Worm (Caenorhabditis elegans) whole organism, L4 larva: Measurements from ENCODE around the gene fbxa-171.

Experiments used
- F10B5.3 ChIP-seq: sonication (generic microtip); optimal IDR thresholded peaks from 2 replicates; lab custom pipeline; 2016; ENCODE audit warnings: mild to moderate bottlenecking, missing genetic modification characterization, missing compliant biosample characterization
- F26F4.8 ChIP-seq: fragments of 200-800 bp; sonication (Bioruptor generic); conservative IDR thresholded peaks from 2 replicates; pipeline ENCODE4 v1.3.6; 2022; ENCODE audit warnings: missing genetic modification characterization, missing compliant biosample characterization
- R02D3.7 ChIP-seq: fragments of 150-350 bp; sonication (generic microtip); optimal IDR thresholded peaks from 3 replicates; lab custom pipeline; 2014; ENCODE audit warnings: missing biosample characterization, missing genetic modification characterization
- T20F7.1 ChIP-seq: fragments of 200-800 bp; sonication (Bioruptor generic); optimal IDR thresholded peaks from 2 replicates; lab custom pipeline; 2018; ENCODE audit warnings: mild to moderate bottlenecking, missing genetic modification characterization, missing compliant biosample characterization
- Y75B8A.6 ChIP-seq: fragments of 200-800 bp; sonication (Bioruptor generic); IDR thresholded peaks from 2 replicates; pipeline ENCODE4 v1.3.6; 2022; ENCODE audit warnings: missing genetic modification reagents, missing genetic modification characterization, missing compliant biosample characterization
- aha-1 ChIP-seq: fragments of 150-350 bp; peaks from one replicate; lab custom pipeline; 2014; ENCODE audit warnings: missing biosample characterization, missing genetic modification characterization
- arid-1 ChIP-seq: fragments of 200-800 bp; sonication (Bioruptor generic); conservative IDR thresholded peaks from 2 replicates; pipeline ENCODE4 v1.3.6; 2022; ENCODE audit warnings: missing genetic modification reagents, missing genetic modification characterization, missing compliant biosample characterization
- ceh-28 ChIP-seq: fragments of 150-350 bp; optimal IDR thresholded peaks from 2 replicates; lab custom pipeline; 2014; ENCODE audit warnings: missing biosample characterization, missing genetic modification reagents, missing genetic modification characterization
- ceh-32 ChIP-seq: sonication (generic microtip); optimal IDR thresholded peaks from 2 replicates; lab custom pipeline; 2016; ENCODE audit warnings: mild to moderate bottlenecking, missing genetic modification characterization, missing compliant biosample characterization; ENCODE audit not compliant: poor library complexity
- daf-12 ChIP-seq: fragments of 150-350 bp; optimal IDR thresholded peaks from 2 replicates; lab custom pipeline; 2014; ENCODE audit warnings: missing biosample characterization, missing genetic modification reagents, missing genetic modification characterization
- daf-16 ChIP-seq, 3 experiments: sonication (generic microtip); optimal IDR thresholded peaks; 2 replicates each; lab custom pipeline; 2016 to 2017; ENCODE audit warnings: missing genetic modification characterization in 3 of 3, missing genetic modification reagents in 3 of 3, mild to moderate bottlenecking in 2 of 3, missing compliant biosample characterization in 2 of 3, missing biosample characterization in 1 of 3, moderate library complexity in 1 of 3
- dpl-1 ChIP-seq: fragments of 150-350 bp; optimal IDR thresholded peaks from 2 replicates; lab custom pipeline; 2014; ENCODE audit warnings: missing biosample characterization, missing genetic modification reagents, missing genetic modification characterization
- duxl-1 ChIP-seq: sonication (generic microtip); optimal IDR thresholded peaks from 2 replicates; lab custom pipeline; 2016; ENCODE audit warnings: mild to moderate bottlenecking, missing genetic modification characterization, moderate library complexity, missing compliant biosample characterization; ENCODE audit not compliant: poor library complexity
- dve-1 ChIP-seq: sonication (generic microtip); optimal IDR thresholded peaks from 2 replicates; lab custom pipeline; 2017; ENCODE audit warnings: antibody characterized with exemption, mild to moderate bottlenecking, missing genetic modification characterization, missing compliant biosample characterization; ENCODE audit not compliant: insufficient read depth
- egl-27 ChIP-seq: sonication (generic microtip); optimal IDR thresholded peaks from 3 replicates; lab custom pipeline; 2017; ENCODE audit warnings: missing biosample characterization, missing genetic modification reagents, missing genetic modification characterization
- egl-43 ChIP-seq: fragments of 200-800 bp; sonication (Bioruptor generic); IDR thresholded peaks from 2 replicates; pipeline ENCODE4 v1.3.6; 2022; ENCODE audit warnings: missing genetic modification reagents, missing genetic modification characterization, missing compliant biosample characterization
- hlh-30 ChIP-seq: sonication (generic microtip); optimal IDR thresholded peaks from 2 replicates; lab custom pipeline; 2017; ENCODE audit warnings: antibody characterized with exemption, mild to moderate bottlenecking, missing genetic modification characterization, missing compliant biosample characterization; ENCODE audit not compliant: insufficient read depth
- lin-1 ChIP-seq: fragments of 200-800 bp; sonication (Bioruptor generic); IDR thresholded peaks from 2 replicates; pipeline ENCODE4 v1.3.6; 2022; ENCODE audit warnings: missing genetic modification reagents, missing genetic modification characterization, missing compliant biosample characterization
- lin-13 ChIP-seq: fragments of 150-350 bp; optimal IDR thresholded peaks from 2 replicates; lab custom pipeline; 2014; ENCODE audit warnings: missing biosample characterization, missing genetic modification reagents, missing genetic modification characterization
- lin-15B ChIP-seq: fragments of 150-350 bp; sonication (generic microtip); optimal IDR thresholded peaks from 3 replicates; lab custom pipeline; 2014; ENCODE audit warnings: missing biosample characterization, missing genetic modification characterization
- lin-38 ChIP-seq: fragments of 200-800 bp; sonication (Bioruptor generic); IDR thresholded peaks from 2 replicates; pipeline ENCODE4 v1.3.6; 2022; ENCODE audit warnings: missing genetic modification reagents, missing genetic modification characterization, missing compliant biosample characterization
- madf-9 ChIP-seq: fragments of 200-800 bp; sonication (Bioruptor generic); conservative IDR thresholded peaks from 2 replicates; pipeline ENCODE4 v1.3.6; 2022; ENCODE audit warnings: missing genetic modification reagents, missing genetic modification characterization, missing compliant biosample characterization
- mes-2 ChIP-seq: sonication (generic microtip); optimal IDR thresholded peaks from 2 replicates; lab custom pipeline; 2016; ENCODE audit warnings: missing genotype, mild to moderate bottlenecking, missing genetic modification characterization, missing compliant biosample characterization; ENCODE audit not compliant: poor library complexity, severe bottlenecking
- nhr-10 ChIP-seq: fragments of 150-350 bp; optimal IDR thresholded peaks from 2 replicates; lab custom pipeline; 2014; ENCODE audit warnings: missing biosample characterization, missing genetic modification characterization
- nhr-11 ChIP-seq: fragments of 150-350 bp; optimal IDR thresholded peaks from 2 replicates; lab custom pipeline; 2014; ENCODE audit warnings: missing biosample characterization, missing genetic modification characterization
- nhr-25 ChIP-seq: sonication (generic microtip); optimal IDR thresholded peaks from 2 replicates; lab custom pipeline; 2017; ENCODE audit warnings: missing genetic modification characterization, mild to moderate bottlenecking, missing compliant biosample characterization, antibody characterized with exemption, moderate library complexity, borderline replicate concordance; ENCODE audit not compliant: insufficient read depth
- nhr-42 ChIP-seq: fragments of 200-800 bp; sonication (Bioruptor generic); IDR thresholded peaks from 2 replicates; pipeline ENCODE4 v1.3.6; 2022; ENCODE audit warnings: missing genetic modification characterization, missing compliant biosample characterization
- nhr-6 ChIP-seq: fragments of 150-350 bp; optimal IDR thresholded peaks from 2 replicates; lab custom pipeline; 2014; ENCODE audit warnings: missing biosample characterization, missing genetic modification characterization
- rbr-2 ChIP-seq: sonication (generic microtip); optimal IDR thresholded peaks from 2 replicates; lab custom pipeline; 2016; ENCODE audit warnings: missing genotype, missing genetic modification characterization, missing compliant biosample characterization
- snpc-4 ChIP-seq: fragments of 150-350 bp; optimal IDR thresholded peaks from 2 replicates; lab custom pipeline; 2014; ENCODE audit warnings: missing biosample characterization, missing genetic modification characterization
- spr-1 ChIP-seq: sonication (generic microtip); optimal IDR thresholded peaks from 2 replicates; lab custom pipeline; 2016; ENCODE audit warnings: mild to moderate bottlenecking, missing genetic modification characterization, missing compliant biosample characterization
- tra-1 ChIP-seq: fragments of 200-800 bp; sonication (Bioruptor generic); IDR thresholded peaks from 2 replicates; pipeline ENCODE4 v1.3.6; 2022; ENCODE audit warnings: missing genetic modification reagents, missing genetic modification characterization, missing compliant biosample characterization
- unc-62 ChIP-seq, 3 experiments: fragments of 150-350 bp in 1 of 3; sonication (generic microtip); optimal IDR thresholded peaks in 2 of 3; peaks in 1 of 3; 1 replicate in 1 of 3; 2 replicates in 2 of 3; lab custom pipeline; 2014 to 2017; ENCODE audit warnings: missing biosample characterization in 3 of 3, missing genetic modification characterization in 3 of 3, missing genetic modification reagents in 3 of 3, missing genotype in 1 of 3
- vab-7 ChIP-seq: fragments of 200-800 bp; sonication (Bioruptor generic); IDR thresholded peaks from 2 replicates; pipeline ENCODE4 v1.3.6; 2022; ENCODE audit warnings: missing genetic modification reagents, missing genetic modification characterization, missing compliant biosample characterization
- zfp-3 ChIP-seq: fragments of 200-800 bp; sonication (Bioruptor generic); conservative IDR thresholded peaks from 2 replicates; pipeline ENCODE4 v1.3.6; 2022; ENCODE audit warnings: missing genetic modification reagents, missing genetic modification characterization, missing compliant biosample characterization
- zip-11 ChIP-seq: fragments of 200-800 bp; sonication (Bioruptor generic); IDR thresholded peaks from 2 replicates; pipeline ENCODE4 v1.3.6; 2022; ENCODE audit warnings: missing genetic modification characterization, missing compliant biosample characterization
- zip-2 ChIP-seq: fragments of 150-350 bp; optimal IDR thresholded peaks from 2 replicates; lab custom pipeline; 2014; ENCODE audit warnings: missing biosample characterization, missing genetic modification characterization

The fbxa-171 gene

ce11 chrV:17542304-17542703 lies 23.5 kb downstream of the fbxa-171 start (continued):
- TF ChIP-seq madf-9 (no peak), lin-13 (GFP tag; lab: Kevin White, UChicago) (no peak), daf-16 (GFP tag; optimal IDR thresholded peaks at IDR 0.05; lab: Kevin White, UChicago) (no peak), daf-16 (tag; optimal IDR thresholded peaks at IDR 0.05; lab: Kevin White, UChicago) (peak; percentile 13), nhr-10 (no peak), zfp-3 (GFP tag; lab: Robert Waterston, UW) (0 out of 2 replicates have a peak, but pooled peaks have one; percentile 39), dve-1 (tag; lab: Kevin White, UChicago) (no peak), nhr-25 (no peak)
- TF ChIP-seq, all 104 proteins: peak for 11

DNA sequence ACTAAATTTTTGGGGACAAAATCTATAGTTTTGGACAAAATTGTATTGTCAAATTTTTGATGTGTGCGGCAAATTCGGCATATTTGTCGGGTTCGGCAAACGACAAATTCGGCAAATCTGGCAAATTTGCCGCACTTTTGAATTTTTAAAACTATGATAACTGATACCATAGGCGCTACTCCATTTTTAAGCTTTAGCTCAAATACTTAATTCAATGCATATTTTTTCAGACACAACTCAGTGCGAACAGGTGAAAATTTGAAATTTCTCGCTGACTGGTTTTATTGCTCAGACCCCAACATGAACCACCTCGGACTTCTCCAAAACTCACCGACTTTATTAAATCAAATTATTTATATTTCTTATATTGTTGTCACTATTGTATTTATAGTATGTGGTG lies 25.5 kb downstream of the fbxa-171 start, which contains the start of gene srz-25:
Gene srz-25, plus strand, starts transcription at position 301 of the 400 bp plus-strand sequence.
- TF ChIP-seq nhr-11 (tag; lab: Kevin White, UChicago) (no peak), vab-7 (GFP tag; lab: Robert Waterston, UW) (no peak), tra-1 (GFP tag; lab: Robert Waterston, UW) (no peak)
- TF ChIP-seq, all 104 proteins: peak for 0

DNA sequence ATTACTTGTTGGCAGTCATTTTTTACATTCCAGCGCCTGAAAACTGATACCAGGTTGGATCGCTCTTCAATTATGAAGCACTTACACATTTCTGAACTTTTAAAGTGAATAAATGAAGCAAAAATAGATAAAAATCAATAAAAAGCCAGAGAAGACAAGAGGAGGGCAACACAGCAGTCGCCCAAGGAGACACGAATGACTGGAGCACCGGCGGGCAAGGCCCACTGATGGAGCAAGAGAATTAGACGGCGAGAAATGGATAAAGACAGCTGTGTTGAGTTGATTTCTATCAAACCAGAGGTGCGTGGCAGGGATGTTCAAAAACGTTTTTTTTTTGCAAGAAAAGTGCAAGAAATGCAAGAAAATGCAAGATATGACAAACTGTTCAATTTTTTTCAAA lies 26.5 kb downstream of the fbxa-171 start:
- TF ChIP-seq dpl-1 (GFP tag; lab: Kevin White, UChicago) (no peak), F26F4.8 (GFP tag; lab: Robert Waterston, UW) (no peak), R02D3.7 (no peak), F10B5.3 (no peak), egl-43 (no peak)
- TF ChIP-seq, all 104 proteins: peak for 0

DNA sequence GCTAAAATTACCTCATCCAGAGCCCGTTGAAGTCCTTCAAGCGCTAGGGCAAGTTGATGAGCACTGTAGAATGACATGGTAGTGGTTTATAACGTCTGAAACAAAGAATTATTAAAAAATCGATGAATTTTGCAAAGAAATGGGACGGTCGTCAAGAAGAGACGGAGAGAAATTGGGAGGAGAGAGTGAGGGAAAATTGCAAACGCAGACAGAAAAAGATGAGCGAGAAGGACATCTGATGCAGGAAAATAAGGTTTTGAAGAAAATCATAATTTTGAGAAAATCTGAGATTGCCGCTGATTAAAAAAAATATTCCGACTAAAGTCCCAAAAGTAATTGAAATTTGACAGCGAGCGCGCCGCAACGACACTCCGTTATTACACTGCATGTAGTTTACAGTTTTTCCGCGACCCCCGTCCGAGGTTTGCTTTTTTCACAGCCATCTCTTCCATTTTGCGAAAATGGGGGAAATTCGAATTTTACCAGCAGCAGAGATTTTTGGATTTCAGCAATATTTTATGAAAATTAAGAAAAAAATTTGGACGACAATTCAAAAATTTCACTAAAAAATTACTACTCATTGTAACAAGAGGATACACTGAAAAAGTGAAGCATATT lies 27.4 kb downstream of the fbxa-171 start, which contains the start of gene C18D4.6:
Gene C18D4.6, minus strand, starts transcription at position 97 of the 618 bp plus-strand sequence.
- no peak for TF ChIP-seq ceh-32 (tag; lab: Kevin White, UChicago)
- peak; percentile 85 for TF ChIP-seq duxl-1 (tag; lab: Kevin White, UChicago)
- no peak for TF ChIP-seq egl-27 (tag; lab: Kevin White, UChicago)
- TF ChIP-seq egl-43 = no peak
- TF ChIP-seq mes-2 (tag; lab: Kevin White, UChicago) = peak; percentile 54
- no peak for TF ChIP-seq daf-12 (tag; lab: Kevin White, UChicago)
- TF ChIP-seq T20F7.1 (GFP tag; lab: Kevin White, UChicago) = peak; percentile 83
- TF ChIP-seq snpc-4 (tag; lab: Kevin White, UChicago) = no peak
- TF ChIP-seq rbr-2 (tag; lab: Kevin White, UChicago) = no peak
- TF ChIP-seq dpl-1 (GFP tag; lab: Kevin White, UChicago) = peak; percentile 3
- TF ChIP-seq zip-2 (tag; lab: Kevin White, UChicago) = no peak

ce11 chrV:17533200-17533599 lies 32.6 kb downstream of the fbxa-171 start:
- TF ChIP-seq hlh-30 (tag; lab: Kevin White, UChicago) = no peak
- no peak for TF ChIP-seq lin-1 (GFP tag; lab: Robert Waterston, UW)
- no peak for TF ChIP-seq dpl-1 (GFP tag; lab: Kevin White, UChicago)
- TF ChIP-seq ceh-28 (tag; lab: Kevin White, UChicago) = no peak
- TF ChIP-seq nhr-6 (tag; lab: Kevin White, UChicago) = no peak
- no peak for TF ChIP-seq lin-38 (GFP tag; lab: Robert Waterston, UW)
- no peak for TF ChIP-seq lin-15B (tag; lab: Kevin White, UChicago)
- TF ChIP-seq arid-1 = no peak
- TF ChIP-seq zip-11 (GFP tag; lab: Robert Waterston, UW) = no peak
- no peak for TF ChIP-seq spr-1 (tag; lab: Kevin White, UChicago)
- TF ChIP-seq aha-1 (tag; lab: Kevin White, UChicago) = peak; percentile 67
- TF ChIP-seq Y75B8A.6 (GFP tag; lab: Robert Waterston, UW) = no peak
- TF ChIP-seq rbr-2 (tag; lab: Kevin White, UChicago) = no peak
- TF ChIP-seq nhr-10 = no peak
- TF ChIP-seq nhr-42 (GFP tag; lab: Robert Waterston, UW) = no peak
- peak in 1 of 2 experiments; percentile 68 for TF ChIP-seq unc-62 (GFP tag; optimal IDR thresholded peaks at IDR 0.05 in 1 of 2; lab: Kevin White, UChicago)
- TF ChIP-seq unc-62 (tag; optimal IDR thresholded peaks at IDR 0.05; lab: Kevin White, UChicago) = no peak
- TF ChIP-seq, all 104 proteins: peak for 2
